Fruit fly (Drosophila melanogaster) whole organism, embryonic: ENCODE results near the gene CG10887.
A peak's percentile ranks its signal among the peaks of the same experiment; 100 is the strongest.

Experiments used
- Abd-B ChIP-seq: fragments of 200-800 bp; sonication (Bioruptor generic); optimal IDR thresholded peaks from 2 replicates; lab custom pipeline; 2018; ENCODE audit warnings: missing biosample characterization, mild to moderate bottlenecking, missing genetic modification characterization, moderate library complexity
- Atf6 ChIP-seq: fragments of 200-800 bp; sonication (Bioruptor generic); IDR thresholded peaks from 2 replicates; pipeline ENCODE4 v1.3.6; 2022; ENCODE audit warnings: missing biosample characterization, missing genetic modification characterization
- Bgb ChIP-seq: fragments of 200-800 bp; sonication (Bioruptor generic); IDR thresholded peaks from 2 replicates; pipeline ENCODE4 v1.3.6; 2022; ENCODE audit warnings: missing biosample characterization, missing genetic modification characterization; ENCODE audit not compliant: partially characterized antibody
- CG10543 ChIP-seq: fragments of 200-800 bp; sonication (Bioruptor generic); optimal IDR thresholded peaks from 3 replicates; lab custom pipeline; 2017; ENCODE audit warnings: missing biosample characterization, mild to moderate bottlenecking, missing genetic modification characterization, moderate library complexity
- CG10654 ChIP-seq: fragments of 200-800 bp; sonication (Bioruptor generic); optimal IDR thresholded peaks from 2 replicates; lab custom pipeline; 2016; ENCODE audit warnings: missing biosample characterization, missing genetic modification characterization
- CG15696 ChIP-seq: fragments of 200-800 bp; sonication (Bioruptor generic); optimal IDR thresholded peaks from 2 replicates; lab custom pipeline; 2019; ENCODE audit warnings: missing biosample characterization, mild to moderate bottlenecking, missing genetic modification characterization, moderate library complexity
- CG16813 ChIP-seq: fragments of 200-800 bp; sonication (Bioruptor generic); IDR thresholded peaks from 3 replicates; pipeline ENCODE4 v1.3.6; 2022; ENCODE audit warnings: missing biosample characterization, missing genetic modification characterization; ENCODE audit not compliant: partially characterized antibody
- CG1792 ChIP-seq: fragments of 200-800 bp; sonication (Bioruptor generic); optimal IDR thresholded peaks from 2 replicates; lab custom pipeline; 2016; ENCODE audit warnings: missing biosample characterization, missing genetic modification characterization
- CG31365 ChIP-seq: fragments of 200-800 bp; sonication (Bioruptor generic); optimal IDR thresholded peaks from 2 replicates; lab custom pipeline; 2018; ENCODE audit warnings: missing biosample characterization, mild to moderate bottlenecking, missing genetic modification characterization
- CG34376 ChIP-seq: fragments of 200-800 bp; sonication (Bioruptor generic); optimal IDR thresholded peaks from 2 replicates; lab custom pipeline; 2018; ENCODE audit warnings: missing biosample characterization, mild to moderate bottlenecking, missing genetic modification characterization
- CG42726 ChIP-seq: fragments of 200-800 bp; sonication (Bioruptor generic); IDR thresholded peaks from 2 replicates; pipeline ENCODE4 v1.3.6; 2022; ENCODE audit warnings: missing biosample characterization, missing genetic modification characterization; ENCODE audit not compliant: partially characterized antibody
- CG4707 ChIP-seq: fragments of 200-800 bp; sonication (Bioruptor generic); optimal IDR thresholded peaks from 2 replicates; lab custom pipeline; 2018; ENCODE audit warnings: missing biosample characterization, mild to moderate bottlenecking, missing genetic modification characterization, moderate library complexity
- CG6791 ChIP-seq: fragments of 200-800 bp; sonication (Bioruptor generic); IDR thresholded peaks from 3 replicates; pipeline ENCODE4 v1.3.6; 2022; ENCODE audit warnings: missing biosample characterization, missing genetic modification characterization; ENCODE audit not compliant: partially characterized antibody
- CG8089 ChIP-seq: fragments of 200-800 bp; sonication (Bioruptor generic); optimal IDR thresholded peaks from 3 replicates; lab custom pipeline; 2016; ENCODE audit warnings: missing biosample characterization, missing genetic modification characterization
- CTCF ChIP-seq: fragments of 200-800 bp; sonication (Bioruptor generic); optimal IDR thresholded peaks from 2 replicates; lab custom pipeline; 2017; ENCODE audit warnings: missing biosample characterization, mild to moderate bottlenecking, missing genetic modification characterization, moderate library complexity
- D19A ChIP-seq: fragments of 200-800 bp; optimal IDR thresholded peaks from 3 replicates; lab custom pipeline; 2019; ENCODE audit warnings: missing biosample characterization, mild to moderate bottlenecking, missing genetic modification characterization, moderate library complexity
- Deaf1 ChIP-seq: fragments of 200-800 bp; optimal IDR thresholded peaks from 3 replicates; lab custom pipeline; 2019; ENCODE audit warnings: missing biosample characterization, mild to moderate bottlenecking, missing genetic modification characterization, moderate library complexity
- Dfd ChIP-seq, 2 experiments: fragments of >200 bp; optimal IDR thresholded peaks; 2 replicates each; lab custom pipeline; 2017; ENCODE audit warnings: missing biosample characterization in 2 of 2, missing genetic modification characterization in 2 of 2
- Ets65A ChIP-seq: fragments of 200-800 bp; sonication (Bioruptor generic); peaks from one replicate; lab custom pipeline; 2016; ENCODE audit warnings: missing biosample characterization, missing genetic modification characterization
- HLH3B ChIP-seq: fragments of 200-800 bp; sonication (Bioruptor generic); IDR thresholded peaks from 2 replicates; pipeline ENCODE4 v1.3.6; 2022; ENCODE audit warnings: missing biosample characterization, missing genetic modification characterization
- HLH54F ChIP-seq: fragments of 200-800 bp; sonication (Bioruptor generic); optimal IDR thresholded peaks from 3 replicates; lab custom pipeline; 2016; ENCODE audit warnings: missing biosample characterization, missing genetic modification characterization
- Hey ChIP-seq: fragments of 200-800 bp; sonication (Bioruptor generic); optimal IDR thresholded peaks from 3 replicates; lab custom pipeline; 2018; ENCODE audit warnings: missing biosample characterization, mild to moderate bottlenecking, missing genetic modification characterization
- Mad ChIP-seq: fragments of 200-800 bp; sonication (Bioruptor generic); optimal IDR thresholded peaks from 2 replicates; lab custom pipeline; 2016; ENCODE audit warnings: missing biosample characterization, missing genetic modification characterization
- NC2β ChIP-seq: fragments of 200-800 bp; sonication (Bioruptor generic); optimal IDR thresholded peaks from 2 replicates; lab custom pipeline; 2016; ENCODE audit warnings: missing biosample characterization, missing genetic modification characterization
- NFAT ChIP-seq: fragments of 200-800 bp; sonication (Bioruptor generic); IDR thresholded peaks from 2 replicates; pipeline ENCODE4 v1.3.6; 2022; ENCODE audit warnings: missing biosample characterization, missing genetic modification characterization
- Oli ChIP-seq: fragments of 200-800 bp; sonication (Bioruptor generic); optimal IDR thresholded peaks from 2 replicates; lab custom pipeline; 2018; ENCODE audit warnings: missing biosample characterization, mild to moderate bottlenecking, missing genetic modification characterization, moderate library complexity
- Ravus ChIP-seq: fragments of 200-800 bp; sonication (Bioruptor generic); IDR thresholded peaks from 2 replicates; pipeline ENCODE4 v1.3.6; 2022; ENCODE audit warnings: missing biosample characterization, missing genetic modification characterization
- Rfx ChIP-seq: fragments of 200-800 bp; sonication (Bioruptor generic); IDR thresholded peaks from 2 replicates; pipeline ENCODE4 v1.3.6; 2022; ENCODE audit warnings: missing biosample characterization, missing genetic modification characterization
- Side ChIP-seq: fragments of 200-800 bp; sonication (Bioruptor generic); optimal IDR thresholded peaks from 2 replicates; lab custom pipeline; 2016; ENCODE audit warnings: missing biosample characterization, missing genetic modification characterization
- amos ChIP-seq: fragments of 200-800 bp; sonication (Bioruptor generic); IDR thresholded peaks from 2 replicates; pipeline ENCODE4 v1.3.6; 2022; ENCODE audit warnings: missing biosample characterization, missing genetic modification characterization; ENCODE audit not compliant: partially characterized antibody
- ap ChIP-seq: fragments of 200-800 bp; sonication (Bioruptor generic); IDR thresholded peaks from 2 replicates; pipeline ENCODE4 v1.3.6; 2022; ENCODE audit warnings: missing biosample characterization, missing genetic modification characterization
- ato ChIP-seq: fragments of 200-800 bp; sonication (Bioruptor generic); IDR thresholded peaks from 2 replicates; pipeline ENCODE4 v1.3.6; 2022; ENCODE audit warnings: missing biosample characterization, missing genetic modification characterization; ENCODE audit not compliant: partially characterized antibody
- bab2 ChIP-seq: fragments of 200-800 bp; sonication (Bioruptor generic); optimal IDR thresholded peaks from 2 replicates; lab custom pipeline; 2016; ENCODE audit warnings: missing biosample characterization, missing genetic modification characterization
- bbx ChIP-seq: fragments of 200-800 bp; sonication (Bioruptor generic); IDR thresholded peaks from 2 replicates; pipeline ENCODE4 v1.3.6; 2022; ENCODE audit warnings: missing biosample characterization, missing genetic modification characterization; ENCODE audit not compliant: partially characterized antibody
- br ChIP-seq: fragments of >200 bp; optimal IDR thresholded peaks from 2 replicates; lab custom pipeline; 2017
- bsh ChIP-seq, 2 experiments: fragments of 200-800 bp; sonication (Bioruptor generic); optimal IDR thresholded peaks; 2 replicates each; lab custom pipeline; 2017 to 2018; ENCODE audit warnings: mild to moderate bottlenecking in 2 of 2, missing biosample characterization in 2 of 2, missing genetic modification characterization in 2 of 2, moderate library complexity in 1 of 2
- cas ChIP-seq: fragments of 200-800 bp; sonication (Bioruptor generic); IDR thresholded peaks from 2 replicates; pipeline ENCODE4 v1.3.6; 2022; ENCODE audit warnings: missing biosample characterization, missing genetic modification characterization
- dmrt99B ChIP-seq: fragments of 200-800 bp; sonication (Bioruptor generic); optimal IDR thresholded peaks from 2 replicates; lab custom pipeline; 2018; ENCODE audit warnings: missing biosample characterization, mild to moderate bottlenecking, missing genetic modification characterization, moderate library complexity
- gcm ChIP-seq: fragments of 200-800 bp; sonication (Bioruptor generic); optimal IDR thresholded peaks from 2 replicates; lab custom pipeline; 2019; ENCODE audit warnings: missing biosample characterization, mild to moderate bottlenecking, missing genetic modification characterization, moderate library complexity
- hth ChIP-seq: fragments of >200 bp; optimal IDR thresholded peaks from 2 replicates; lab custom pipeline; 2017; ENCODE audit warnings: inconsistent platforms
- nerfin-1 ChIP-seq: fragments of 200-800 bp; sonication (Bioruptor generic); optimal IDR thresholded peaks from 3 replicates; lab custom pipeline; 2019; ENCODE audit warnings: missing biosample characterization, mild to moderate bottlenecking, missing genetic modification characterization, moderate library complexity
- p53 ChIP-seq: fragments of 200-800 bp; sonication (Bioruptor generic); optimal IDR thresholded peaks from 2 replicates; lab custom pipeline; 2016; ENCODE audit warnings: missing biosample characterization, missing genetic modification characterization
- sens ChIP-seq: fragments of 200-800 bp; sonication (Bioruptor generic); peaks from one replicate; lab custom pipeline; 2016; ENCODE audit warnings: missing biosample characterization, missing genetic modification characterization
- stwl ChIP-seq: fragments of 200-800 bp; sonication (Bioruptor generic); optimal IDR thresholded peaks from 3 replicates; lab custom pipeline; 2018; ENCODE audit warnings: missing biosample characterization, mild to moderate bottlenecking, missing genetic modification characterization, moderate library complexity
- tgo ChIP-seq: fragments of 200-800 bp; sonication (Bioruptor generic); IDR thresholded peaks from 3 replicates; pipeline ENCODE4 v1.3.6; 2022; ENCODE audit warnings: missing biosample characterization, missing genetic modification characterization
- tna ChIP-seq: fragments of 200-800 bp; sonication (Bioruptor generic); IDR thresholded peaks from 2 replicates; pipeline ENCODE4 v1.3.6; 2022; ENCODE audit warnings: missing biosample characterization, missing genetic modification characterization; ENCODE audit not compliant: partially characterized antibody
- unpg ChIP-seq: fragments of 200-800 bp; sonication (Bioruptor generic); optimal IDR thresholded peaks from 3 replicates; lab custom pipeline; 2018; ENCODE audit warnings: missing biosample characterization, mild to moderate bottlenecking, missing genetic modification characterization, moderate library complexity
- usp ChIP-seq: fragments of >200 bp; optimal IDR thresholded peaks from 2 replicates; lab custom pipeline; 2017; ENCODE audit warnings: missing biosample characterization, missing genetic modification characterization

CG10887 gene

DNA sequence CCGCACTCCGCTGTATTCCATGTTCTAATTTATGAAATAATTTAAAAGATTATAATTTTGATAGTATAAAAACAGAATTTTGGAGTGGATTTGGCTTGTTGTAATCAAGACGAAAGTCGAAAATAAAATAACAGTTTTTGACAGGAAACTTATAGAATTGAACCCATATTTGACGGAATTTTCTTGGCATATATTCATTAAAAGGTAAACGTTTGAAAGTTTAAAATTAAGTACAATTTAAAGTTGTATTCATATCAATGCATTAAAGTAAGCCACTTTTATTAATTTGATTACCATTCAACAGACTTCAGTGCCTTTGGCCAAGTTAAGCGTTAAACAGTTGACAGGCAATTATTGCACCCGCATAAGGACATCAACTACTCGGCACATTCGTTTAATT lies 6.8 kb upstream of the CG10887 start, which contains the start of gene CG31206:
TSS of gene CG31206 (minus strand) at position 101 of the 400 bp plus-strand sequence.
- no peak for TF ChIP-seq CG15696
- TF ChIP-seq bab2, result no peak
- TF ChIP-seq unpg (GFP tag; lab: Kevin White, UChicago), result no peak
- TF ChIP-seq Side, result no peak
- no peak for TF ChIP-seq CG8089 (GFP tag; lab: Kevin White, UChicago)
- TF ChIP-seq Abd-B (GFP tag; lab: Kevin White, UChicago), result no peak
- TF ChIP-seq Deaf1, result no peak
- TF ChIP-seq Atf6, result no peak
- TF ChIP-seq Bgb (GFP tag; lab: Robert Waterston, UW), result no peak
- TF ChIP-seq CG1792, result no peak
- TF ChIP-seq usp (GFP tag; lab: Kevin White, UChicago), result no peak
- no peak for TF ChIP-seq Mad (GFP tag; lab: Kevin White, UChicago)
- no peak for TF ChIP-seq NFAT (GFP tag; lab: Robert Waterston, UW)
- no peak for TF ChIP-seq tgo
- no peak for TF ChIP-seq CG34376
- TF ChIP-seq ap (GFP tag; lab: Robert Waterston, UW), result no peak
- TF ChIP-seq, all 482 proteins: peak for 0

DNA sequence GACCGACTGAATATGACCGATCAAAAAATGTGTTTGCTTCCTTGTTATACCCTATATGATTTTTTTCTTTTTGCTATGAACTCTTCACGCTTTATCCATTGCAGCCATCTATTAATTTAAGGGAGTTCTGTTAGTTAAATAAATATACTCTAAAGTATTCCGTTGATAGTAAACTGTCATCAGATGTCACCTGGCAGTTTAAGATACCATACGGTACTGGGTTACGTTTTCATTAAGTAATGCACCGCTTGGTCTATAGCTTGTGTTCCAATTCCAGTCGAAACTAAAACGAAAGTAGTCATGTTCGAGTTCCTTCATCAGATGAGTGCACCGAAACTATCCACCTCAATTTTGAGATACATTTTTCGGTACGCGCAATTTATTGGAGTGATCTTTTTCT lies 6.1 kb downstream of the CG10887 start, which contains the start of gene Gr92a:
TSS of gene Gr92a (plus strand) at position 301 of the 400 bp plus-strand sequence.
- TF ChIP-seq nerfin-1 (tag; lab: Kevin White, UChicago), result no peak
- no peak for TF ChIP-seq CG4707 (GFP tag; lab: Kevin White, UChicago)
- TF ChIP-seq NC2β, result no peak
- TF ChIP-seq HLH3B (GFP tag; lab: Robert Waterston, UW), result no peak
- TF ChIP-seq CG10654 (GFP tag; lab: Kevin White, UChicago), result no peak
- TF ChIP-seq, all 482 proteins: peak for 0

DNA sequence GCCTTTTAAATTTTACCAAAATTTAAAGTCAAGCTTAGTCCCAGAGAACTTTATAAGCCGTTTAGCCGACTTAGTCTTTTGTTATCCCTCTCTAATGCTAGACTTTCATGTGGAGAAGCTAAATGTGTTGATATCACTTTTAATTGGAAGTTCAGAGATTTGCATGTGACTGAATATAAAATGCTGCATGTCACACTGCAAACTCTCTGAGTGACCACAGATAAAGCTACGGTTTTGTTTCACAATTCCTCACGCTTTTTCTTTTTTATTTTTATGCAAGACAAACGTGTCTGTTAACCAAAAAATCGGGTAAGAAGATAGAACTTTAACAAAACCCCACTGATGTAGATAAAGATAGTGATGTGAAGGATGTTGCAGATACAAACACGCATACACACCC lies 9.8 kb downstream of the CG10887 start:
- TF ChIP-seq Ets65A (GFP tag; lab: Kevin White, UChicago) (peak; percentile 90), Ravus (GFP tag; lab: Robert Waterston, UW) (no peak)

DNA sequence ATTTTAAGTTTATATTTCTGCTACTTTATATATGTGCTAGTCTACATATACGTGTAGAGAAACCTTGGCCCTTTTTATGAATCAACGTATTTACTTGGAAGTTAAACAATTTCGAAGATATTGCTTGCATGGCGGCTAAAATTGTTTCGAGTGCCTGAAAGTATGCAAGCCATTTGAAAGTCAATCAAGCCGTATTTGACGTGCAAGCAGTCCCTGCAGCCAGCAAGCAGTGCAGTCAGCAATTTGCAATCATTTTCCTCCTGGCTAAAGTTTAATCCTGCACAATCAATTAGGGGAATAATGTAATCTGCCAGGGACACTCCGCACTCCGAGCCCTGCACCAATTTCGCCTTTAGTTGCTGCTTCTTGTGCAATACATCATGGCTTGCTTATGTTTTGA lies 40.0 kb downstream of the CG10887 start:
- TF ChIP-seq dmrt99B (tag; lab: Kevin White, UChicago) (no peak), CG10543 (GFP tag; lab: Kevin White, UChicago) (no peak), Oli (tag; lab: Kevin White, UChicago) (no peak), CG42726 (peak; percentile 49; the same call in 1 of the 2 replicates), CG6791 (GFP tag; lab: Robert Waterston, UW) (0 out of 3 replicates have a peak, but pooled peaks have one; percentile 35), sens (peak; percentile 53), Rfx (peak; percentile 35; the same call in 1 of the 2 replicates), cas (no peak), D19A (tag; lab: Kevin White, UChicago) (no peak), ato (GFP tag; lab: Robert Waterston, UW) (no peak), tna (GFP tag; lab: Robert Waterston, UW) (no peak), Hey (tag; lab: Kevin White, UChicago) (no peak), CG31365 (tag; lab: Kevin White, UChicago) (peak; percentile 93), HLH54F (GFP tag; lab: Kevin White, UChicago) (no peak), gcm (GFP tag; lab: Kevin White, UChicago) (no peak), CTCF (GFP tag; lab: Kevin White, UChicago) (peak; percentile 31), br (lab: Kevin White, UChicago) (no peak), bsh (GFP tag; optimal IDR thresholded peaks at IDR 0.05; lab: Kevin White, UChicago) (no peak), stwl (tag; lab: Kevin White, UChicago) (peak; percentile 89), amos (GFP tag; lab: Robert Waterston, UW) (peak; percentile 35; the same call in 1 of the 2 replicates), hth (lab: Kevin White, UChicago) (no peak), p53 (peak; percentile 1), bbx (GFP tag; lab: Robert Waterston, UW) (0 out of 2 replicates have a peak, but pooled peaks have one; percentile 33), Dfd (GFP tag; optimal IDR thresholded peaks at IDR 0.05; lab: Kevin White, UChicago) (peak in 1 of 2 experiments; percentile 49), CG16813 (GFP tag; lab: Robert Waterston, UW) (peak; percentile 48; the same call in 2 of the 3 replicates)
